Fruit fly (Drosophila melanogaster): ENCODE results near the gene Cyp4e3.
A peak's percentile ranks its signal among the peaks of the same experiment; 100 is the strongest.

Gene Cyp4e3

dm6 chr2L:9737803-9738202 is 12.1 kb downstream of the Cyp4e3 start (continued):
- TF ChIP-seq Hr3 (GFP tag; optimal IDR thresholded peaks at IDR 0.05) (no peak), Dfd (GFP tag; optimal IDR thresholded peaks at IDR 0.05) (no peak), CG12104 (GFP tag; optimal IDR thresholded peaks at IDR 0.05) (no peak), Tbp (GFP tag; optimal IDR thresholded peaks at IDR 0.05) (no peak), CG32767 (GFP tag; IDR thresholded peaks at IDR 0.05) (no peak), CG2116 (GFP tag; optimal IDR thresholded peaks at IDR 0.05) (no peak), fd3F (GFP tag; optimal IDR thresholded peaks at IDR 0.05) (no peak), CG8924 (tag; optimal IDR thresholded peaks at IDR 0.05) (no peak), CG10267 (tag; optimal IDR thresholded peaks at IDR 0.05) (no peak), row (GFP tag; IDR thresholded peaks at IDR 0.05) (peak; percentile 36; the same call in 2 of the 3 replicates), slbo (GFP tag; IDR thresholded peaks at IDR 0.05) (no peak), nerfin-2 (GFP tag; IDR thresholded peaks at IDR 0.05; ENCODE audit: partially characterized antibody) (no peak), Hr78 (GFP tag; optimal IDR thresholded peaks at IDR 0.05) (no peak), Ets97D (GFP tag; optimal IDR thresholded peaks at IDR 0.05) (no peak), pan (optimal IDR thresholded peaks at IDR 0.05) (no peak), pan (GFP tag; optimal IDR thresholded peaks at IDR 0.05 in 1 of 2, IDR thresholded peaks at IDR 0.05 in 1 of 2) (no peak), ara (GFP tag; IDR thresholded peaks at IDR 0.05) (no peak), HLH4C (GFP tag; IDR thresholded peaks at IDR 0.05; ENCODE audit: partially characterized antibody) (no peak), CG13424 (tag; optimal IDR thresholded peaks at IDR 0.05) (no peak), org-1 (GFP tag; optimal IDR thresholded peaks at IDR 0.05) (no peak), MESR4 (GFP tag; optimal IDR thresholded peaks at IDR 0.05) (no peak), tio (GFP tag; optimal IDR thresholded peaks at IDR 0.05) (peak; percentile 18), CG30403 (GFP tag; optimal IDR thresholded peaks at IDR 0.05) (peak; percentile 35), tup (GFP tag; optimal IDR thresholded peaks at IDR 0.05) (no peak), unc-4 (GFP tag; IDR thresholded peaks at IDR 0.05; ENCODE audit: partially characterized antibody) (no peak), maf-S (GFP tag; optimal IDR thresholded peaks at IDR 0.05) (no peak), BEAF-32 (GFP tag; optimal IDR thresholded peaks at IDR 0.05) (no peak), Asciz (GFP tag; optimal IDR thresholded peaks at IDR 0.05) (no peak), NfI (GFP tag; optimal IDR thresholded peaks at IDR 0.05) (no peak), oc (tag; optimal IDR thresholded peaks at IDR 0.05) (no peak), Mes4 (GFP tag; optimal IDR thresholded peaks at IDR 0.05) (no peak), CG32532 (GFP tag; IDR thresholded peaks at IDR 0.05) (no peak), Opbp (GFP tag; IDR thresholded peaks at IDR 0.05; ENCODE audit: partially characterized antibody) (no peak), CG10209 (GFP tag; optimal IDR thresholded peaks at IDR 0.05) (no peak), CG32772 (GFP tag; IDR thresholded peaks at IDR 0.05) (no peak), sqz (GFP tag; optimal IDR thresholded peaks at IDR 0.05) (no peak), pros (GFP tag; optimal IDR thresholded peaks at IDR 0.05) (no peak), phol (tag; optimal IDR thresholded peaks at IDR 0.05) (peak; percentile 34), MTF-1 (GFP tag; optimal IDR thresholded peaks at IDR 0.05; ENCODE audit: borderline replicate concordance) (no peak), ERR (GFP tag; optimal IDR thresholded peaks at IDR 0.05) (no peak), HLHmδ (GFP tag; optimal IDR thresholded peaks at IDR 0.05) (no peak), vnd (GFP tag; IDR thresholded peaks at IDR 0.05; ENCODE audit: partially characterized antibody) (no peak), mld (GFP tag; IDR thresholded peaks at IDR 0.05; ENCODE audit: partially characterized antibody) (no peak), CG33557 (GFP tag; optimal IDR thresholded peaks at IDR 0.05) (no peak), Spps (tag; optimal IDR thresholded peaks at IDR 0.05) (no peak), Elba2 (GFP tag; optimal IDR thresholded peaks at IDR 0.05) (no peak), CG14965 (GFP tag; optimal IDR thresholded peaks at IDR 0.05; ENCODE audit: borderline replicate concordance) (no peak), CG1792 (GFP tag; optimal IDR thresholded peaks at IDR 0.05) (no peak), fd102C (GFP tag; optimal IDR thresholded peaks at IDR 0.05) (no peak), CG4820 (GFP tag; optimal IDR thresholded peaks at IDR 0.05) (peak; percentile 11)

All from whole organism, embryonic.